Fruit fly (Drosophila melanogaster): ENCODE data around the gene CG14323.

DNA sequence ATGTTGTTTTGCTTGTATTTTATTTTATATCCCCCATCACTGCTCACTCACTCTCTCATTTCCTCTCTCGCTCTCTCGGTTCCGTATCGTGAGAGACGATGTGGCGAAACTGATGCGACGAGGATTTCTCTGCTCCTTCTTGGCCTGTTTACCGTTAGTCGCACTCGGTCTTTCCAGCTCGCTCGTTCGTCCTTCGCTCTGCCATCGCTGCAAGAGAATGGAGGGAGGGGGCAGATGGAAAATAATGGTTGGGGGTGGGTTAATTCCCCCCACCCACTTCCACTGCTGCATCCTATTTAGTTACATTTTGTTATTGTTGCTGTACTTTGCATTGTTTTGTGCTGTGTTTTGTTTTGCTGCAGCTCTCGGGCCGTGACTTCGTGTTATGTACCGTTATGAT is 32.0 kb upstream of the CG14323 start:
- no peak for TF ChIP-seq CG1620 (GFP tag; optimal IDR thresholded peaks at IDR 0.05)
- TF ChIP-seq pad (GFP tag; optimal IDR thresholded peaks at IDR 0.05), result no peak
- TF ChIP-seq toe (GFP tag; optimal IDR thresholded peaks at IDR 0.05), result no peak
- TF ChIP-seq cic (GFP tag; optimal IDR thresholded peaks at IDR 0.05), result no peak
- TF ChIP-seq CG7101 (tag; optimal IDR thresholded peaks at IDR 0.05), result no peak
- no peak for TF ChIP-seq CG11617 (GFP tag; optimal IDR thresholded peaks at IDR 0.05)
- TF ChIP-seq CG14711 (tag; optimal IDR thresholded peaks at IDR 0.05), result no peak
- no peak for TF ChIP-seq Mnt (GFP tag; optimal IDR thresholded peaks at IDR 0.05)
- no peak for TF ChIP-seq Hr96 (GFP tag; optimal IDR thresholded peaks at IDR 0.05)
- no peak for TF ChIP-seq Clk (GFP tag; optimal IDR thresholded peaks at IDR 0.05)
- TF ChIP-seq kay (GFP tag; ENCODE audit: borderline replicate concordance), result no peak
- TF ChIP-seq cnc (optimal IDR thresholded peaks at IDR 0.05), result no peak
- TF ChIP-seq Crg-1 (GFP tag; optimal IDR thresholded peaks at IDR 0.05), result no peak

Measured in whole organism, adult.